Worm (Caenorhabditis elegans): Measurements from ENCODE around the gene F40D4.12.

ce11 chrV:17173738-17174137, 14.1 kb downstream of the F40D4.12 start, which contains the start of gene srbc-25:
- no peak for TF ChIP-seq nhr-28 (tag; optimal IDR thresholded peaks at IDR 0.05)
- TF ChIP-seq unc-62 (GFP tag; optimal IDR thresholded peaks at IDR 0.05): no peak
- no peak for TF ChIP-seq lin-13 (tag; optimal IDR thresholded peaks at IDR 0.05)
- no peak for TF ChIP-seq ceh-83 (GFP tag; optimal IDR thresholded peaks at IDR 0.05)
- no peak for TF ChIP-seq pha-4 (tag; optimal IDR thresholded peaks at IDR 0.05)
- no peak for TF ChIP-seq unc-39 (tag; optimal IDR thresholded peaks at IDR 0.05)
- no peak for TF ChIP-seq ztf-11 (tag; optimal IDR thresholded peaks at IDR 0.05)
- no peak for TF ChIP-seq elt-1 (tag; optimal IDR thresholded peaks at IDR 0.05; ENCODE audit: borderline replicate concordance, insufficient read depth)

Measured in whole organism, mixed stage, embryonic.